Fruit fly (Drosophila melanogaster): ENCODE data around the gene CG16863.
A peak's percentile ranks its signal among the peaks of the same experiment; 100 is the strongest.

Gene CG16863

dm6 chr2L:13778648-13779047 is 12.1 kb upstream of the CG16863 start (continued):
- peak; percentile 56 for TF ChIP-seq CG2712 (tag; optimal IDR thresholded peaks at IDR 0.05)
- no peak for TF ChIP-seq Nf-YC (tag; optimal IDR thresholded peaks at IDR 0.05)
- TF ChIP-seq CG18599 (GFP tag; optimal IDR thresholded peaks at IDR 0.05): peak; percentile 61
- TF ChIP-seq ssp (GFP tag; IDR thresholded peaks at IDR 0.05): peak; percentile 41; the same call in 1 of the 2 replicates
- no peak for TF ChIP-seq hkb (optimal IDR thresholded peaks at IDR 0.05)
- TF ChIP-seq hkb (GFP tag; IDR thresholded peaks at IDR 0.05): peak; percentile 69
- TF ChIP-seq fd3F (GFP tag; optimal IDR thresholded peaks at IDR 0.05): peak; percentile 40
- TF ChIP-seq Ets97D (GFP tag; optimal IDR thresholded peaks at IDR 0.05): peak; percentile 24
- no peak for TF ChIP-seq Xrp1 (GFP tag; IDR thresholded peaks at IDR 0.05)
- peak; percentile 60; the same call in 1 of the 2 replicates for TF ChIP-seq Rfx (GFP tag; IDR thresholded peaks at IDR 0.05)
- peak; percentile 38 for TF ChIP-seq Atf-2 (GFP tag; optimal IDR thresholded peaks at IDR 0.05)
- TF ChIP-seq kay (GFP tag; optimal IDR thresholded peaks at IDR 0.05): peak; percentile 23
- TF ChIP-seq CG2120 (GFP tag; optimal IDR thresholded peaks at IDR 0.05): peak; percentile 77
- TF ChIP-seq E2f1 (GFP tag; IDR thresholded peaks at IDR 0.05): peak; percentile 53
- TF ChIP-seq Atf6 (GFP tag; IDR thresholded peaks at IDR 0.05): 0 out of 2 replicates have a peak, but pooled peaks have one; percentile 37
- peak; percentile 66 for TF ChIP-seq org-1 (GFP tag; optimal IDR thresholded peaks at IDR 0.05)
- peak; percentile 11 for TF ChIP-seq CG1647 (GFP tag; optimal IDR thresholded peaks at IDR 0.05)
- TF ChIP-seq CG8388 (GFP tag; optimal IDR thresholded peaks at IDR 0.05): peak; percentile 60
- no peak for TF ChIP-seq CG7928 (GFP tag; optimal IDR thresholded peaks at IDR 0.05)
- peak; percentile 18 for TF ChIP-seq chn (GFP tag; optimal IDR thresholded peaks at IDR 0.05)
- TF ChIP-seq ken (GFP tag; IDR thresholded peaks at IDR 0.05): peak; percentile 20; the same call in 1 of the 3 replicates
- peak; percentile 84 for TF ChIP-seq nmo (GFP tag; optimal IDR thresholded peaks at IDR 0.05)
- peak; percentile 89 for TF ChIP-seq Med (GFP tag)
- peak; percentile 18 for TF ChIP-seq CG13296 (GFP tag; optimal IDR thresholded peaks at IDR 0.05)
- TF ChIP-seq fd96Cb (tag; optimal IDR thresholded peaks at IDR 0.05): peak; percentile 61
- TF ChIP-seq CG17186 (GFP tag; optimal IDR thresholded peaks at IDR 0.05): no peak
- TF ChIP-seq ems (GFP tag; optimal IDR thresholded peaks at IDR 0.05): peak; percentile 55
- TF ChIP-seq CG30431 (GFP tag; optimal IDR thresholded peaks at IDR 0.05): peak; percentile 10
- peak; percentile 80 for TF ChIP-seq PHDP (tag; optimal IDR thresholded peaks at IDR 0.05)
- no peak for TF ChIP-seq schlank (tag; optimal IDR thresholded peaks at IDR 0.05)
- TF ChIP-seq zfh2 (GFP tag; optimal IDR thresholded peaks at IDR 0.05): peak; percentile 21
- TF ChIP-seq seq (GFP tag; IDR thresholded peaks at IDR 0.05): 0 out of 2 replicates have a peak, but pooled peaks have one; percentile 46
- peak; percentile 19 for TF ChIP-seq CG18619 (GFP tag; optimal IDR thresholded peaks at IDR 0.05)
- peak; percentile 76 for TF ChIP-seq CG12391 (tag; optimal IDR thresholded peaks at IDR 0.05)
- TF ChIP-seq nau (GFP tag; optimal IDR thresholded peaks at IDR 0.05): no peak
- peak; percentile 8 for TF ChIP-seq zf30C (GFP tag; optimal IDR thresholded peaks at IDR 0.05)
- peak; percentile 75 for TF ChIP-seq CG17385 (GFP tag; optimal IDR thresholded peaks at IDR 0.05)
- TF ChIP-seq Camta (GFP tag; optimal IDR thresholded peaks at IDR 0.05): peak; percentile 17
- TF ChIP-seq CG33213 (GFP tag; optimal IDR thresholded peaks at IDR 0.05): peak; percentile 21
- TF ChIP-seq tgo (GFP tag; IDR thresholded peaks at IDR 0.05): 0 out of 3 replicates have a peak, but pooled peaks have one; percentile 24
- peak in 1 of 3 experiments; percentile 52 for TF ChIP-seq lola (GFP tag; optimal IDR thresholded peaks at IDR 0.05)
- peak; percentile 19; the same call in 1 of the 2 replicates for TF ChIP-seq HLH3B (GFP tag; IDR thresholded peaks at IDR 0.05)
- peak; percentile 69 for TF ChIP-seq CG12659 (GFP tag; optimal IDR thresholded peaks at IDR 0.05)
- TF ChIP-seq danr (GFP tag; IDR thresholded peaks at IDR 0.05): no peak
- TF ChIP-seq Taf1 (GFP tag; IDR thresholded peaks at IDR 0.05): peak; percentile 46; the same call in 1 of the 2 replicates
- no peak for TF ChIP-seq inv (GFP tag; IDR thresholded peaks at IDR 0.05; ENCODE audit: partially characterized antibody)
- TF ChIP-seq CG8944 (GFP tag; optimal IDR thresholded peaks at IDR 0.05): peak; percentile 32
- peak; percentile 76 for TF ChIP-seq CG30403 (GFP tag; optimal IDR thresholded peaks at IDR 0.05)
- TF ChIP-seq CG5245 (GFP tag; optimal IDR thresholded peaks at IDR 0.05): peak; percentile 19
- peak; percentile 66 for TF ChIP-seq D19A (tag; optimal IDR thresholded peaks at IDR 0.05)
- TF ChIP-seq CG9437 (GFP tag; optimal IDR thresholded peaks at IDR 0.05): peak; percentile 69

All from whole organism, embryonic.